Fruit fly (Drosophila melanogaster): ENCODE measurements around the gene Dus2.

Dus2 gene

dm6 chrX:14237873-14238394, at the start of gene Dus2, which contains the start of gene Fbxl4 (continued):
- peak; percentile 48 for TF ChIP-seq Hey (tag; optimal IDR thresholded peaks at IDR 0.05)
- TF ChIP-seq ATbp (GFP tag; optimal IDR thresholded peaks at IDR 0.05): peak; percentile 77
- TF ChIP-seq schlank (tag; optimal IDR thresholded peaks at IDR 0.05): peak; percentile 70
- peak; percentile 24 for TF ChIP-seq CTCF (GFP tag; optimal IDR thresholded peaks at IDR 0.05)
- TF ChIP-seq Dip3 (GFP tag; optimal IDR thresholded peaks at IDR 0.05): peak; percentile 90
- TF ChIP-seq prd (optimal IDR thresholded peaks at IDR 0.05): no peak
- peak; percentile 96 for TF ChIP-seq prd (GFP tag; IDR thresholded peaks at IDR 0.05)
- TF ChIP-seq CG9437 (GFP tag; optimal IDR thresholded peaks at IDR 0.05): peak; percentile 84
- peak; percentile 82 for TF ChIP-seq CG14050 (GFP tag; IDR thresholded peaks at IDR 0.05)
- no peak for TF ChIP-seq CG17568 (GFP tag; optimal IDR thresholded peaks at IDR 0.05)
- TF ChIP-seq CG9797 (GFP tag; optimal IDR thresholded peaks at IDR 0.05): peak; percentile 36
- TF ChIP-seq pzg (GFP tag; optimal IDR thresholded peaks at IDR 0.05): peak; percentile 37
- peak; percentile 87 for TF ChIP-seq Camta (GFP tag; optimal IDR thresholded peaks at IDR 0.05)
- TF ChIP-seq Fer1 (GFP tag; optimal IDR thresholded peaks at IDR 0.05): peak; percentile 88
- peak; percentile 84 for TF ChIP-seq CG9215 (GFP tag; IDR thresholded peaks at IDR 0.05)
- TF ChIP-seq pita (GFP tag; optimal IDR thresholded peaks at IDR 0.05): no peak
- TF ChIP-seq CG15696 (tag; optimal IDR thresholded peaks at IDR 0.05): peak; percentile 96
- TF ChIP-seq CG13894 (tag; optimal IDR thresholded peaks at IDR 0.05): peak; percentile 84
- peak; percentile 95 for TF ChIP-seq CG11456 (GFP tag; IDR thresholded peaks at IDR 0.05)
- TF ChIP-seq oc (tag; optimal IDR thresholded peaks at IDR 0.05): peak; percentile 63
- peak; percentile 70 for TF ChIP-seq CG6654 (GFP tag; optimal IDR thresholded peaks at IDR 0.05)
- TF ChIP-seq zfh1 (GFP tag; IDR thresholded peaks at IDR 0.05): peak; percentile 94
- peak; percentile 98 for TF ChIP-seq sens (GFP tag)
- TF ChIP-seq HmgD (GFP tag; optimal IDR thresholded peaks at IDR 0.05): peak; percentile 67
- peak; percentile 71 for TF ChIP-seq gcm2 (GFP tag; optimal IDR thresholded peaks at IDR 0.05)
- TF ChIP-seq twi (tag; optimal IDR thresholded peaks at IDR 0.05): peak; percentile 83
- peak; percentile 94 for TF ChIP-seq vvl (GFP tag; IDR thresholded peaks at IDR 0.05)
- no peak for TF ChIP-seq eve (GFP tag; optimal IDR thresholded peaks at IDR 0.05)
- peak; percentile 90 for TF ChIP-seq fd96Cb (tag; optimal IDR thresholded peaks at IDR 0.05)
- TF ChIP-seq Sox100B (GFP tag; optimal IDR thresholded peaks at IDR 0.05): peak; percentile 91
- TF ChIP-seq fd64A (GFP tag; optimal IDR thresholded peaks at IDR 0.05): peak; percentile 49
- peak; percentile 67 for TF ChIP-seq dimm (GFP tag; IDR thresholded peaks at IDR 0.05)
- peak; percentile 74 for TF ChIP-seq trh (GFP tag; optimal IDR thresholded peaks at IDR 0.05)
- TF ChIP-seq CG15073 (GFP tag; optimal IDR thresholded peaks at IDR 0.05): peak; percentile 39
- peak; percentile 70 for TF ChIP-seq CkIIα-i1 (GFP tag; IDR thresholded peaks at IDR 0.05)
- peak; percentile 93 to 96 for TF ChIP-seq Pdp1 (GFP tag; optimal IDR thresholded peaks at IDR 0.05)
- peak; percentile 85 for TF ChIP-seq ssp (GFP tag; IDR thresholded peaks at IDR 0.05)
- TF ChIP-seq btn (GFP tag; optimal IDR thresholded peaks at IDR 0.05): peak; percentile 81
- peak; percentile 90 for TF ChIP-seq CG12155 (GFP tag; optimal IDR thresholded peaks at IDR 0.05)
- peak; percentile 91 for TF ChIP-seq CG17328 (GFP tag; IDR thresholded peaks at IDR 0.05)
- TF ChIP-seq Rx (GFP tag; IDR thresholded peaks at IDR 0.05): peak; percentile 89
- peak; percentile 35; the same call in 1 of the 3 replicates for TF ChIP-seq CG16813 (GFP tag; IDR thresholded peaks at IDR 0.05; ENCODE audit: partially characterized antibody)
- TF ChIP-seq CG10654 (GFP tag; optimal IDR thresholded peaks at IDR 0.05): peak; percentile 90
- TF ChIP-seq CG4404 (GFP tag; IDR thresholded peaks at IDR 0.05): peak; percentile 94
- no peak for TF ChIP-seq abd-A (tag; optimal IDR thresholded peaks at IDR 0.05)
- TF ChIP-seq grau (tag; optimal IDR thresholded peaks at IDR 0.05): peak; percentile 90
- peak; percentile 66 for TF ChIP-seq CG10431 (GFP tag; optimal IDR thresholded peaks at IDR 0.05)
- TF ChIP-seq CG6254 (GFP tag; optimal IDR thresholded peaks at IDR 0.05): peak; percentile 78
- peak; percentile 75 for TF ChIP-seq MTF-1 (GFP tag; optimal IDR thresholded peaks at IDR 0.05; ENCODE audit: borderline replicate concordance)
- peak; percentile 83 for TF ChIP-seq CG11695 (GFP tag; IDR thresholded peaks at IDR 0.05)
- peak; percentile 88 for TF ChIP-seq gce (GFP tag; IDR thresholded peaks at IDR 0.05)
- peak; percentile 95 for TF ChIP-seq CG4820 (GFP tag; optimal IDR thresholded peaks at IDR 0.05)

Measured in whole organism, embryonic.